Fruit fly (Drosophila melanogaster) whole organism, prepupa: ENCODE measurements around the gene Vta1.

Source experiments
- CG10631 ChIP-seq: fragments of 200-800 bp; sonication (Bioruptor generic); optimal IDR thresholded peaks from 2 replicates; lab custom pipeline; 2016; ENCODE audit warnings: missing biosample characterization, missing genetic modification characterization
- CG11294 ChIP-seq: fragments of 200-800 bp; sonication (Bioruptor generic); IDR thresholded peaks from 2 replicates; pipeline ENCODE4 v1.3.6; 2022; ENCODE audit warnings: missing biosample characterization, missing genetic modification characterization
- CG1621 ChIP-seq: fragments of 200-800 bp; sonication (Bioruptor generic); optimal IDR thresholded peaks from 3 replicates; lab custom pipeline; 2018; ENCODE audit warnings: missing biosample characterization, mild to moderate bottlenecking, missing genetic modification characterization
- CG16779 ChIP-seq: fragments of 200-800 bp; sonication (Bioruptor generic); optimal IDR thresholded peaks from 3 replicates; lab custom pipeline; 2017; ENCODE audit warnings: missing biosample characterization, mild to moderate bottlenecking, missing genetic modification characterization
- Hr38 ChIP-seq: sonication (Bioruptor generic); optimal IDR thresholded peaks from 2 replicates; lab custom pipeline; 2016; ENCODE audit warnings: missing biosample characterization, missing genetic modification characterization
- Smox ChIP-seq: fragments of 200-800 bp; sonication (Bioruptor generic); optimal IDR thresholded peaks from 3 replicates; lab custom pipeline; 2016; ENCODE audit warnings: missing biosample characterization, missing genetic modification characterization
- acj6 ChIP-seq: fragments of 200-800 bp; sonication (Bioruptor generic); optimal IDR thresholded peaks from 3 replicates; lab custom pipeline; 2016; ENCODE audit warnings: missing biosample characterization, missing genetic modification characterization

DNA sequence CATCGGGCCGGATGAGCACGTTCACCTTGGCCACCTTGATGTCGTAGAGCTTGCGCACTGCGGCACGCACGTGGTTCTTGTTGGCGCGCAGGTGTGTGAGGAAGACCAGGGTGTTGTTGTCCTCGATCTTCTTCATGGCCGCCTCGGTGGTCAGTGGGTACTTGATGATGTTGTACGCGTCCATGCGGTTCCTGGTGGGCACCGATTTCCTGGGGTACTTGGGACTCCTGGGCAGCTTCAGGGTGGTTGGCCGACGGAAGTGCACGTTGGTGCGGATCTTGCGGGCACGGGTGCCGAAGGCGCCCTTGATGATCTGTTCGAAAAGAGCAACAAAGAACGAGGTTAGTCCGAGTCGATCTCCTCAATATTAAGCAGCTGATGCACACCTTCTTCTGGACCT is 14.7 kb upstream of the Vta1 start:
- TF ChIP-seq CG16779 (tag; lab: Kevin White, UChicago) (no peak), Smox (no peak), CG10631 (GFP tag; lab: Kevin White, UChicago) (no peak), Hr38 (GFP tag; lab: Kevin White, UChicago) (no peak), acj6 (GFP tag; lab: Kevin White, UChicago) (no peak), CG11294 (no peak), CG1621 (tag; lab: Kevin White, UChicago) (no peak)
